Fruit fly (Drosophila melanogaster): Measurements from ENCODE around the gene mRpL2.
A peak's percentile ranks its signal among the peaks of the same experiment; 100 is the strongest.

- TF ChIP-seq Pif1B (GFP tag; optimal IDR thresholded peaks at IDR 0.05), result no peak
- no peak for TF ChIP-seq CG4496 (GFP tag; IDR thresholded peaks at IDR 0.05)
- TF ChIP-seq rn (GFP tag; IDR thresholded peaks at IDR 0.05), result no peak
- no peak for TF ChIP-seq CG10348 (GFP tag; IDR thresholded peaks at IDR 0.05)
- no peak; the same call in none of the 2 replicates for TF ChIP-seq CG32121 (GFP tag; IDR thresholded peaks at IDR 0.05)
- peak; percentile 47 for TF ChIP-seq CG14655 (GFP tag; optimal IDR thresholded peaks at IDR 0.05)
- TF ChIP-seq CG8301 (tag; optimal IDR thresholded peaks at IDR 0.05), result no peak
- TF ChIP-seq Pif1A (GFP tag; optimal IDR thresholded peaks at IDR 0.05), result no peak
- TF ChIP-seq D1 (tag; optimal IDR thresholded peaks at IDR 0.05), result no peak
- no peak for TF ChIP-seq CG13204 (GFP tag; optimal IDR thresholded peaks at IDR 0.05)
- TF ChIP-seq Snoo (tag; optimal IDR thresholded peaks at IDR 0.05), result no peak
Measured at dm6 chr3L:11124439-11124838, 3.8 kb downstream of the mRpL2 start.
